Fruit fly (Drosophila melanogaster): ENCODE data around the gene cal1.

Gene cal1

dm6 chr3R:17118917-17119378 lies 30.9 kb downstream of the cal1 start (continued):
- peak; percentile 33 for TF ChIP-seq CG17385 (GFP tag; optimal IDR thresholded peaks at IDR 0.05)
- TF ChIP-seq CHES-1-like (GFP tag; optimal IDR thresholded peaks at IDR 0.05) = peak; percentile 25
- TF ChIP-seq CG13296 (GFP tag; optimal IDR thresholded peaks at IDR 0.05) = peak; percentile 18
- TF ChIP-seq CG18599 (GFP tag; optimal IDR thresholded peaks at IDR 0.05) = no peak
- TF ChIP-seq CG34224 (GFP tag; IDR thresholded peaks at IDR 0.05; ENCODE audit: partially characterized antibody) = peak; percentile 49
- TF ChIP-seq toy (GFP tag; IDR thresholded peaks at IDR 0.05) = no peak
- peak; percentile 85 for TF ChIP-seq Deaf1 (tag; optimal IDR thresholded peaks at IDR 0.05)
- peak; percentile 35 for TF ChIP-seq CG7745 (tag; optimal IDR thresholded peaks at IDR 0.05)
- TF ChIP-seq sqz (GFP tag; optimal IDR thresholded peaks at IDR 0.05) = peak; percentile 20
- TF ChIP-seq fd96Cb (tag; optimal IDR thresholded peaks at IDR 0.05) = no peak
- no peak for TF ChIP-seq Tbp (GFP tag; optimal IDR thresholded peaks at IDR 0.05)
- TF ChIP-seq cwo (GFP tag; optimal IDR thresholded peaks at IDR 0.05) = no peak
- TF ChIP-seq CG2199 (GFP tag; IDR thresholded peaks at IDR 0.05) = 0 out of 3 replicates have a peak, but pooled peaks have one; percentile 4
- 0 out of 3 replicates have a peak, but pooled peaks have one; percentile 36 for TF ChIP-seq CG6791 (GFP tag; IDR thresholded peaks at IDR 0.05; ENCODE audit: partially characterized antibody)
- peak; percentile 90 to 91 for TF ChIP-seq Trl (optimal IDR thresholded peaks at IDR 0.05)
- TF ChIP-seq Trl (GFP tag; optimal IDR thresholded peaks at IDR 0.05) = no peak
- peak; percentile 38 for TF ChIP-seq gcm (GFP tag; optimal IDR thresholded peaks at IDR 0.05)
- TF ChIP-seq CG34422 (GFP tag; IDR thresholded peaks at IDR 0.05) = peak; percentile 56; the same call in 1 of the 3 replicates
- TF ChIP-seq CTCF (GFP tag; optimal IDR thresholded peaks at IDR 0.05) = peak; percentile 55
- TF ChIP-seq CG10321 (GFP tag; IDR thresholded peaks at IDR 0.05) = no peak
- peak; percentile 57 for TF ChIP-seq yki (optimal IDR thresholded peaks at IDR 0.05)
- TF ChIP-seq stwl (tag; optimal IDR thresholded peaks at IDR 0.05) = peak; percentile 18
- TF ChIP-seq Ssrp (tag; optimal IDR thresholded peaks at IDR 0.05) = no peak
- TF ChIP-seq wor (GFP tag; IDR thresholded peaks at IDR 0.05) = no peak
- TF ChIP-seq Adf1 (GFP tag; IDR thresholded peaks at IDR 0.05) = peak; percentile 22; the same call in 1 of the 2 replicates
- TF ChIP-seq lola (GFP tag; optimal IDR thresholded peaks at IDR 0.05) = no peak
- TF ChIP-seq Atf-2 (GFP tag; optimal IDR thresholded peaks at IDR 0.05) = no peak
- TF ChIP-seq lbe (GFP tag; optimal IDR thresholded peaks at IDR 0.05) = peak; percentile 62
- no peak for TF ChIP-seq CG16863 (GFP tag; optimal IDR thresholded peaks at IDR 0.05)
- no peak for TF ChIP-seq CoRest (tag; optimal IDR thresholded peaks at IDR 0.05)
- no peak for TF ChIP-seq NK7.1 (GFP tag; optimal IDR thresholded peaks at IDR 0.05)
- TF ChIP-seq Asciz (GFP tag; optimal IDR thresholded peaks at IDR 0.05) = no peak
- TF ChIP-seq sr (GFP tag; IDR thresholded peaks at IDR 0.05) = no peak
- TF ChIP-seq HmgZ (tag; optimal IDR thresholded peaks at IDR 0.05) = peak; percentile 14
- no peak for TF ChIP-seq Lim3 (GFP tag; IDR thresholded peaks at IDR 0.05)
- TF ChIP-seq rib (GFP tag; IDR thresholded peaks at IDR 0.05) = peak; percentile 44; the same call in 1 of the 2 replicates
- TF ChIP-seq NC2β (GFP tag; optimal IDR thresholded peaks at IDR 0.05) = no peak
- no peak for TF ChIP-seq pan (optimal IDR thresholded peaks at IDR 0.05)
- TF ChIP-seq pan (GFP tag; optimal IDR thresholded peaks at IDR 0.05 in 1 of 2, IDR thresholded peaks at IDR 0.05 in 1 of 2) = peak in 1 of 2 experiments; percentile 18
- TF ChIP-seq CG12659 (GFP tag; optimal IDR thresholded peaks at IDR 0.05) = peak; percentile 36
- 0 out of 2 replicates have a peak, but pooled peaks have one; percentile 21 for TF ChIP-seq tna (GFP tag; IDR thresholded peaks at IDR 0.05; ENCODE audit: partially characterized antibody)
- no peak for TF ChIP-seq dmrt99B (tag; optimal IDR thresholded peaks at IDR 0.05)
- no peak for TF ChIP-seq CG5180 (GFP tag; optimal IDR thresholded peaks at IDR 0.05)
- TF ChIP-seq caup (GFP tag; optimal IDR thresholded peaks at IDR 0.05; ENCODE audit: severe bottlenecking) = peak; percentile 15
- TF ChIP-seq Myb (GFP tag; optimal IDR thresholded peaks at IDR 0.05) = peak; percentile 41
- TF ChIP-seq sna (GFP tag; IDR thresholded peaks at IDR 0.05; ENCODE audit: partially characterized antibody) = peak; percentile 22; the same call in 1 of the 2 replicates
- TF ChIP-seq hth (optimal IDR thresholded peaks at IDR 0.05) = no peak
- no peak; the same call in 1 of the 2 replicates for TF ChIP-seq CG32532 (GFP tag; IDR thresholded peaks at IDR 0.05)
- TF ChIP-seq sc (optimal IDR thresholded peaks at IDR 0.05) = no peak
- no peak for TF ChIP-seq sc (GFP tag; optimal IDR thresholded peaks at IDR 0.05)
- TF ChIP-seq gce (GFP tag; IDR thresholded peaks at IDR 0.05) = 0 out of 3 replicates have a peak, but pooled peaks have one; percentile 27

Measured in whole organism, embryonic.